Fruit fly (Drosophila melanogaster): ENCODE results near the gene FER.

dm6 chr3R:9340425-9341188, 53.7 kb downstream of the FER start:
- TF ChIP-seq CG17806 (tag; optimal IDR thresholded peaks at IDR 0.05) (peak; percentile 76), CG14655 (GFP tag; optimal IDR thresholded peaks at IDR 0.05) (peak; percentile 91), Pif1A (GFP tag; optimal IDR thresholded peaks at IDR 0.05) (peak; percentile 48)

Data from whole organism, pupa.